Worm (Caenorhabditis elegans) whole organism, L2 larva: Measurements from ENCODE around the gene Y14H12B.1.

Source experiments
- C34F6.9 ChIP-seq: fragments of 150-350 bp; optimal IDR thresholded peaks from 2 replicates; lab custom pipeline; 2014; ENCODE audit warnings: missing biosample characterization, missing genetic modification characterization
- F13H6.1 ChIP-seq: sonication (generic microtip); optimal IDR thresholded peaks from 2 replicates; lab custom pipeline; 2016; ENCODE audit warnings: missing genetic modification characterization, missing compliant biosample characterization
- R02D3.7 ChIP-seq: fragments of 150-350 bp; optimal IDR thresholded peaks from 2 replicates; lab custom pipeline; 2014; ENCODE audit warnings: missing biosample characterization, missing genetic modification characterization
- alr-1 ChIP-seq: fragments of 150-350 bp; optimal IDR thresholded peaks from 2 replicates; lab custom pipeline; 2014; ENCODE audit warnings: missing biosample characterization, missing genetic modification characterization
- aly-2 ChIP-seq: fragments of 150-350 bp; optimal IDR thresholded peaks from 2 replicates; lab custom pipeline; 2014; ENCODE audit warnings: missing biosample characterization, missing genetic modification characterization
- ama-1 ChIP-seq: fragments of 150-350 bp; optimal IDR thresholded peaks from 2 replicates; lab custom pipeline; 2018; ENCODE audit warnings: inconsistent platforms
- ceh-16 ChIP-seq: fragments of 150-350 bp; optimal IDR thresholded peaks from 2 replicates; lab custom pipeline; 2014; ENCODE audit warnings: missing biosample characterization, missing genetic modification characterization
- crh-2 ChIP-seq: sonication (generic microtip); optimal IDR thresholded peaks from 2 replicates; lab custom pipeline; 2017; ENCODE audit warnings: missing biosample characterization, missing genetic modification characterization
- dmd-4 ChIP-seq: sonication (generic microtip); optimal IDR thresholded peaks from 2 replicates; lab custom pipeline; 2017; ENCODE audit warnings: missing biosample characterization, missing genetic modification characterization
- egl-27 ChIP-seq: sonication (generic microtip); optimal IDR thresholded peaks from 3 replicates; lab custom pipeline; 2017; ENCODE audit warnings: missing biosample characterization, missing genetic modification reagents, missing genetic modification characterization
- elt-1 ChIP-seq: fragments of 150-350 bp; optimal IDR thresholded peaks from 2 replicates; lab custom pipeline; 2014; ENCODE audit warnings: missing biosample characterization, missing genetic modification characterization
- elt-3 ChIP-seq: sonication (generic microtip); optimal IDR thresholded peaks from 2 replicates; lab custom pipeline; 2017; ENCODE audit warnings: missing biosample characterization, missing genetic modification characterization
- fos-1 ChIP-seq: fragments of 150-350 bp; optimal IDR thresholded peaks from 2 replicates; lab custom pipeline; 2014; ENCODE audit warnings: missing biosample characterization, missing genetic modification characterization
- gmeb-1 ChIP-seq: fragments of 150-350 bp; optimal IDR thresholded peaks from 2 replicates; lab custom pipeline; 2014; ENCODE audit warnings: missing biosample characterization, missing genetic modification characterization
- lin-13 ChIP-seq: fragments of 150-350 bp; optimal IDR thresholded peaks from 2 replicates; lab custom pipeline; 2014; ENCODE audit warnings: missing biosample characterization, missing genetic modification reagents, missing genetic modification characterization
- mbf-1 ChIP-seq: sonication (generic microtip); optimal IDR thresholded peaks from 2 replicates; lab custom pipeline; 2017; ENCODE audit warnings: missing biosample characterization, missing genetic modification characterization
- mdl-1 ChIP-seq, 2 experiments: fragments of 150-350 bp in 1 of 2; sonication (generic microtip) in 1 of 2; optimal IDR thresholded peaks; 2 replicates each; lab custom pipeline; 2017; ENCODE audit warnings: missing biosample characterization in 2 of 2, missing genetic modification characterization in 2 of 2
- nhr-10 ChIP-seq: sonication (generic microtip); optimal IDR thresholded peaks from 2 replicates; lab custom pipeline; 2017; ENCODE audit warnings: missing biosample characterization, missing genetic modification characterization
- nhr-129 ChIP-seq: fragments of 150-350 bp; optimal IDR thresholded peaks from 2 replicates; lab custom pipeline; 2014; ENCODE audit warnings: missing biosample characterization, missing genetic modification characterization
- nhr-21 ChIP-seq: fragments of 150-350 bp; optimal IDR thresholded peaks from 2 replicates; lab custom pipeline; 2014; ENCODE audit warnings: missing biosample characterization, missing genetic modification characterization
- nhr-23 ChIP-seq: fragments of 150-350 bp; optimal IDR thresholded peaks from 2 replicates; lab custom pipeline; 2014; ENCODE audit warnings: missing biosample characterization, missing genetic modification reagents, missing genetic modification characterization
- nhr-6 ChIP-seq: fragments of 150-350 bp; optimal IDR thresholded peaks from 2 replicates; lab custom pipeline; 2014; ENCODE audit warnings: missing biosample characterization, missing genetic modification characterization
- nhr-77 ChIP-seq: fragments of 150-350 bp; optimal IDR thresholded peaks from 2 replicates; lab custom pipeline; 2014; ENCODE audit warnings: missing biosample characterization, missing genetic modification characterization
- peb-1 ChIP-seq: fragments of 150-350 bp; optimal IDR thresholded peaks from 2 replicates; lab custom pipeline; 2014; ENCODE audit warnings: missing biosample characterization, missing genetic modification characterization
- skn-1 ChIP-seq: sonication (generic microtip); optimal IDR thresholded peaks from 2 replicates; lab custom pipeline; 2017; ENCODE audit warnings: missing biosample characterization, missing genetic modification characterization
- sma-3 ChIP-seq: sonication (generic microtip); optimal IDR thresholded peaks from 2 replicates; lab custom pipeline; 2016; ENCODE audit warnings: missing genetic modification reagents, missing genetic modification characterization, missing compliant biosample characterization
- sma-9 ChIP-seq, 2 experiments: fragments of 150-350 bp in 1 of 2; sonication (generic microtip) in 1 of 2; optimal IDR thresholded peaks; 2 replicates each; lab custom pipeline; 2014 to 2016; ENCODE audit warnings: missing genetic modification characterization in 2 of 2, mild to moderate bottlenecking in 1 of 2, missing biosample characterization in 1 of 2, missing compliant biosample characterization in 1 of 2, missing genetic modification reagents in 1 of 2, moderate library complexity in 1 of 2
- snpc-4 ChIP-seq: fragments of 150-350 bp; optimal IDR thresholded peaks from 2 replicates; lab custom pipeline; 2014; ENCODE audit warnings: missing biosample characterization, missing genetic modification characterization
- unc-39 ChIP-seq: fragments of 150-350 bp; optimal IDR thresholded peaks from 2 replicates; lab custom pipeline; 2014; ENCODE audit warnings: missing biosample characterization, missing genetic modification characterization
- unc-55 ChIP-seq: fragments of 150-350 bp; sonication (generic microtip); optimal IDR thresholded peaks from 3 replicates; lab custom pipeline; 2014; ENCODE audit warnings: missing biosample characterization, missing genetic modification reagents, missing genetic modification characterization
- unc-62 ChIP-seq: fragments of 150-350 bp; optimal IDR thresholded peaks from 2 replicates; lab custom pipeline; 2014; ENCODE audit warnings: missing biosample characterization, missing genetic modification reagents, missing genetic modification characterization
- zag-1 ChIP-seq: fragments of 150-350 bp; optimal IDR thresholded peaks from 2 replicates; lab custom pipeline; 2014; ENCODE audit warnings: missing biosample characterization, missing genetic modification characterization
- ztf-1 ChIP-seq: fragments of 200-800 bp; sonication (Bioruptor generic); conservative IDR thresholded peaks from 2 replicates; pipeline ENCODE4 v1.3.6; 2022; ENCODE audit warnings: missing genetic modification characterization, missing compliant biosample characterization
- ztf-4 ChIP-seq: fragments of 150-350 bp; optimal IDR thresholded peaks from 2 replicates; lab custom pipeline; 2014; ENCODE audit warnings: missing biosample characterization, missing genetic modification characterization

Y14H12B.1 gene

ce11 chrII:3901108-3901507 lies 33.1 kb upstream of the Y14H12B.1 start, which contains the start of gene F53C3.4:
F53C3.4 (plus strand) TSS chrII:3901408.
- TF ChIP-seq nhr-6 (tag; lab: Kevin White, UChicago) = no peak
- no peak for TF ChIP-seq elt-1 (tag; lab: Kevin White, UChicago)
- TF ChIP-seq nhr-129 (tag; lab: Kevin White, UChicago) = no peak
- TF ChIP-seq lin-13 = no peak
- no peak for TF ChIP-seq mbf-1 (tag; lab: Kevin White, UChicago)

ce11 chrII:3902798-3903197 lies 31.4 kb upstream of the Y14H12B.1 start, which contains the start of gene F53C3.3:
F53C3.3 (plus strand) TSS chrII:3902856.
- TF ChIP-seq nhr-23 (tag; lab: Kevin White, UChicago) (no peak), skn-1 (tag; lab: Kevin White, UChicago) (no peak), snpc-4 (tag; lab: Kevin White, UChicago) (no peak), lin-13 (no peak), fos-1 (tag; lab: Kevin White, UChicago) (no peak), dmd-4 (tag; lab: Kevin White, UChicago) (no peak), nhr-6 (tag; lab: Kevin White, UChicago) (no peak), nhr-129 (tag; lab: Kevin White, UChicago) (no peak), unc-62 (no peak), mdl-1 (tag; optimal IDR thresholded peaks at IDR 0.05; lab: Kevin White, UChicago) (no peak), R02D3.7 (no peak), unc-55 (no peak), crh-2 (tag; lab: Kevin White, UChicago) (no peak), egl-27 (tag; lab: Kevin White, UChicago) (no peak), nhr-10 (tag; lab: Kevin White, UChicago) (no peak), ztf-1 (GFP tag; lab: Robert Waterston, UW) (no peak), nhr-21 (tag; lab: Kevin White, UChicago) (no peak)

ce11 chrII:3906615-3907190 lies 27.5 kb upstream of the Y14H12B.1 start, which contains the start of the genes F53C3.11 and fbxb-103:
F53C3.11 (minus strand) TSS chrII:3906715.
fbxb-103 (plus strand) TSS chrII:3907140.
- no peak for TF ChIP-seq ama-1
- no peak for TF ChIP-seq mbf-1 (tag; lab: Kevin White, UChicago)
- no peak for TF ChIP-seq ztf-4 (tag; lab: Kevin White, UChicago)
- no peak for TF ChIP-seq crh-2 (tag; lab: Kevin White, UChicago)
- no peak for TF ChIP-seq nhr-77
- TF ChIP-seq sma-3 (GFP tag; lab: Kevin White, UChicago) = no peak
- TF ChIP-seq skn-1 (tag; lab: Kevin White, UChicago) = no peak
- no peak for TF ChIP-seq zag-1 (tag; lab: Kevin White, UChicago)
- TF ChIP-seq aly-2 (tag; lab: Kevin White, UChicago) = no peak
- no peak for TF ChIP-seq F13H6.1 (tag; lab: Kevin White, UChicago)
- no peak for TF ChIP-seq ceh-16 (tag; lab: Kevin White, UChicago)
- TF ChIP-seq sma-9 (GFP tag; optimal IDR thresholded peaks at IDR 0.05; lab: Kevin White, UChicago) = no peak
- TF ChIP-seq sma-9 (tag; optimal IDR thresholded peaks at IDR 0.05; lab: Kevin White, UChicago) = no peak
- TF ChIP-seq alr-1 = no peak
- no peak for TF ChIP-seq fos-1 (tag; lab: Kevin White, UChicago)
- TF ChIP-seq gmeb-1 (tag; lab: Kevin White, UChicago) = no peak

ce11 chrII:3908135-3908534 lies 26.1 kb upstream of the Y14H12B.1 start:
- TF ChIP-seq unc-39 (tag; lab: Kevin White, UChicago) = no peak
- no peak for TF ChIP-seq ama-1
- no peak for TF ChIP-seq peb-1 (tag; lab: Kevin White, UChicago)
- no peak for TF ChIP-seq snpc-4 (tag; lab: Kevin White, UChicago)
- TF ChIP-seq ztf-4 (tag; lab: Kevin White, UChicago) = no peak
- TF ChIP-seq nhr-77 = no peak
- no peak for TF ChIP-seq lin-13
- no peak for TF ChIP-seq alr-1
- TF ChIP-seq elt-3 = no peak
- TF ChIP-seq nhr-6 (tag; lab: Kevin White, UChicago) = no peak
- no peak for TF ChIP-seq R02D3.7
- no peak for TF ChIP-seq gmeb-1 (tag; lab: Kevin White, UChicago)

ce11 chrII:3909301-3909700 lies 24.9 kb upstream of the Y14H12B.1 start:
- TF ChIP-seq ztf-1 (GFP tag; lab: Robert Waterston, UW) = no peak
- TF ChIP-seq nhr-10 (tag; lab: Kevin White, UChicago) = no peak
- TF ChIP-seq C34F6.9 (tag; lab: Kevin White, UChicago) = no peak
